Fruit fly (Drosophila melanogaster) whole organism, embryonic: ENCODE measurements around the gene MsR1.

Experiments used
- B-H1 ChIP-seq: fragments of 200-800 bp; sonication (Bioruptor generic); IDR thresholded peaks from 3 replicates; pipeline ENCODE4 v1.3.6; 2022; ENCODE audit warnings: missing biosample characterization, missing genetic modification characterization
- CG10267 ChIP-seq: fragments of 200-800 bp; sonication (Bioruptor generic); optimal IDR thresholded peaks from 2 replicates; lab custom pipeline; 2018; ENCODE audit warnings: missing biosample characterization, mild to moderate bottlenecking, missing genetic modification characterization, moderate library complexity
- CG10462 ChIP-seq: fragments of 200-800 bp; sonication (Bioruptor generic); optimal IDR thresholded peaks from 2 replicates; lab custom pipeline; 2016; ENCODE audit warnings: missing biosample characterization, missing genetic modification characterization
- CG10565 ChIP-seq: fragments of 200-800 bp; sonication (Bioruptor generic); optimal IDR thresholded peaks from 3 replicates; lab custom pipeline; 2016; ENCODE audit warnings: missing biosample characterization, mild to moderate bottlenecking, missing genetic modification characterization
- CG13123 ChIP-seq: fragments of 200-800 bp; sonication (Bioruptor generic); optimal IDR thresholded peaks from 2 replicates; lab custom pipeline; 2016; ENCODE audit warnings: missing biosample characterization, missing genetic modification characterization
- CG13287 ChIP-seq: fragments of 200-800 bp; sonication (Bioruptor generic); IDR thresholded peaks from 2 replicates; pipeline ENCODE4 v1.3.6; 2022; ENCODE audit warnings: missing biosample characterization, missing genetic modification characterization; ENCODE audit not compliant: partially characterized antibody
- CG13296 ChIP-seq: fragments of 200-800 bp; sonication (Bioruptor generic); optimal IDR thresholded peaks from 3 replicates; lab custom pipeline; 2018; ENCODE audit warnings: missing biosample characterization, mild to moderate bottlenecking, missing genetic modification characterization
- CG13894 ChIP-seq: fragments of 200-800 bp; sonication (Bioruptor generic); optimal IDR thresholded peaks from 3 replicates; lab custom pipeline; 2018; ENCODE audit warnings: missing biosample characterization, mild to moderate bottlenecking, missing genetic modification characterization, moderate library complexity
- CG14014 ChIP-seq: fragments of 200-800 bp; sonication (Bioruptor generic); IDR thresholded peaks from 2 replicates; pipeline ENCODE4 v1.3.6; 2022; ENCODE audit warnings: missing biosample characterization, missing genetic modification characterization
- CG16815 ChIP-seq: fragments of 200-800 bp; sonication (Bioruptor generic); optimal IDR thresholded peaks from 3 replicates; lab custom pipeline; 2017; ENCODE audit warnings: missing biosample characterization, mild to moderate bottlenecking, missing genetic modification characterization
- CG18011 ChIP-seq: fragments of 200-800 bp; sonication (Bioruptor generic); optimal IDR thresholded peaks from 2 replicates; lab custom pipeline; 2017; ENCODE audit warnings: missing biosample characterization, missing genetic modification characterization, mild to moderate bottlenecking, moderate library complexity, missing genotype
- CG18476 ChIP-seq: fragments of 200-800 bp; sonication (Bioruptor generic); optimal IDR thresholded peaks from 2 replicates; lab custom pipeline; 2016; ENCODE audit warnings: missing biosample characterization, mild to moderate bottlenecking, missing genetic modification characterization
- CG2129 ChIP-seq: fragments of 200-800 bp; sonication (Bioruptor generic); IDR thresholded peaks from 2 replicates; pipeline ENCODE4 v1.3.6; 2022; ENCODE audit warnings: missing biosample characterization, missing genetic modification characterization; ENCODE audit not compliant: partially characterized antibody
- CG31388 ChIP-seq: fragments of 200-800 bp; sonication (Bioruptor generic); optimal IDR thresholded peaks from 2 replicates; lab custom pipeline; 2016; ENCODE audit warnings: missing biosample characterization, missing genetic modification characterization
- CG3163 ChIP-seq: fragments of 200-800 bp; sonication (Bioruptor generic); optimal IDR thresholded peaks from 3 replicates; lab custom pipeline; 2016; ENCODE audit warnings: missing biosample characterization, missing genetic modification characterization
- CG3847 ChIP-seq: fragments of 200-800 bp; sonication (Bioruptor generic); IDR thresholded peaks from 2 replicates; pipeline ENCODE4 v1.3.6; 2022; ENCODE audit warnings: missing biosample characterization, missing genetic modification characterization
- CG4404 ChIP-seq: fragments of 200-800 bp; sonication (Bioruptor generic); IDR thresholded peaks from 2 replicates; pipeline ENCODE4 v1.3.6; 2022; ENCODE audit warnings: missing biosample characterization, missing genetic modification characterization
- CG4424 ChIP-seq: fragments of 200-800 bp; sonication (Bioruptor generic); optimal IDR thresholded peaks from 3 replicates; lab custom pipeline; 2016; ENCODE audit warnings: missing biosample characterization, missing genetic modification characterization
- CG6683 ChIP-seq: fragments of 200-800 bp; sonication (Bioruptor generic); optimal IDR thresholded peaks from 2 replicates; lab custom pipeline; 2017; ENCODE audit warnings: missing biosample characterization, mild to moderate bottlenecking, missing genetic modification characterization, missing genetic modification reagents
- CG8290 ChIP-seq, 3 experiments: fragments of 200-800 bp; sonication (Bioruptor generic); optimal IDR thresholded peaks; 2 replicates each; lab custom pipeline; 2016 to 2019; ENCODE audit warnings: missing biosample characterization in 3 of 3, missing genetic modification characterization in 3 of 3, mild to moderate bottlenecking in 2 of 3, moderate library complexity in 1 of 3
- Dbx ChIP-seq: fragments of 200-800 bp; sonication (Bioruptor generic); IDR thresholded peaks from 3 replicates; pipeline ENCODE4 v1.3.6; 2022; ENCODE audit warnings: missing biosample characterization, missing genetic modification characterization
- GATAe ChIP-seq: fragments of 200-800 bp; sonication (Bioruptor generic); conservative IDR thresholded peaks from 2 replicates; pipeline ENCODE4 v1.3.6; 2022; ENCODE audit warnings: missing biosample characterization, missing genetic modification characterization
- HLH3B ChIP-seq: fragments of 200-800 bp; sonication (Bioruptor generic); IDR thresholded peaks from 2 replicates; pipeline ENCODE4 v1.3.6; 2022; ENCODE audit warnings: missing biosample characterization, missing genetic modification characterization
- HLH4C ChIP-seq: fragments of 200-800 bp; sonication (Bioruptor generic); IDR thresholded peaks from 3 replicates; pipeline ENCODE4 v1.3.6; 2022; ENCODE audit warnings: missing biosample characterization, missing genetic modification characterization; ENCODE audit not compliant: partially characterized antibody
- MESR4 ChIP-seq: fragments of 200-800 bp; sonication (Bioruptor generic); optimal IDR thresholded peaks from 2 replicates; lab custom pipeline; 2018; ENCODE audit warnings: missing biosample characterization, mild to moderate bottlenecking, missing genetic modification characterization, moderate library complexity
- Nf-YA ChIP-seq: fragments of 200-800 bp; sonication (Bioruptor generic); IDR thresholded peaks from 2 replicates; pipeline ENCODE4 v1.3.6; 2022; ENCODE audit warnings: missing biosample characterization, missing genetic modification characterization
- PHDP ChIP-seq: fragments of 200-800 bp; sonication (Bioruptor generic); optimal IDR thresholded peaks from 3 replicates; lab custom pipeline; 2018; ENCODE audit warnings: missing biosample characterization, mild to moderate bottlenecking, missing genetic modification characterization, moderate library complexity
- ab ChIP-seq: fragments of 200-800 bp; sonication (Bioruptor generic); optimal IDR thresholded peaks from 2 replicates; lab custom pipeline; 2016; ENCODE audit warnings: missing biosample characterization, missing genetic modification characterization
- bbx ChIP-seq: fragments of 200-800 bp; sonication (Bioruptor generic); IDR thresholded peaks from 2 replicates; pipeline ENCODE4 v1.3.6; 2022; ENCODE audit warnings: missing biosample characterization, missing genetic modification characterization; ENCODE audit not compliant: partially characterized antibody
- chif ChIP-seq, 2 experiments: fragments of 200-800 bp; sonication (Bioruptor generic); optimal IDR thresholded peaks; 3 replicates each; lab custom pipeline; 2016; ENCODE audit warnings: missing biosample characterization in 2 of 2, missing genetic modification characterization in 2 of 2
- ci ChIP-seq: fragments of 200-800 bp; sonication (Bioruptor generic); IDR thresholded peaks from 3 replicates; pipeline ENCODE4 v1.3.6; 2022; ENCODE audit warnings: missing biosample characterization, missing genetic modification characterization
- da ChIP-seq: fragments of 200-800 bp; sonication (Bioruptor generic); optimal IDR thresholded peaks from 2 replicates; lab custom pipeline; 2016; ENCODE audit warnings: missing biosample characterization, missing genetic modification characterization
- dmrt99B ChIP-seq: fragments of 200-800 bp; sonication (Bioruptor generic); optimal IDR thresholded peaks from 2 replicates; lab custom pipeline; 2018; ENCODE audit warnings: missing biosample characterization, mild to moderate bottlenecking, missing genetic modification characterization, moderate library complexity
- ewg ChIP-seq: fragments of 200-800 bp; sonication (Bioruptor generic); optimal IDR thresholded peaks from 3 replicates; lab custom pipeline; 2017; ENCODE audit warnings: mild to moderate bottlenecking, missing biosample characterization, missing genetic modification reagents, missing genetic modification characterization
- eyg ChIP-seq: fragments of 200-800 bp; sonication (Bioruptor generic); optimal IDR thresholded peaks from 3 replicates; lab custom pipeline; 2016; ENCODE audit warnings: missing biosample characterization, missing genetic modification characterization
- fd102C ChIP-seq: fragments of 200-800 bp; sonication (Bioruptor generic); optimal IDR thresholded peaks from 2 replicates; lab custom pipeline; 2018; ENCODE audit warnings: missing biosample characterization, mild to moderate bottlenecking, missing genetic modification characterization, moderate library complexity
- fd96Cb ChIP-seq: fragments of 200-800 bp; sonication (Bioruptor generic); optimal IDR thresholded peaks from 2 replicates; lab custom pipeline; 2018; ENCODE audit warnings: missing biosample characterization, mild to moderate bottlenecking, missing genetic modification characterization, moderate library complexity
- grau ChIP-seq: fragments of 200-800 bp; optimal IDR thresholded peaks from 3 replicates; lab custom pipeline; 2019; ENCODE audit warnings: missing biosample characterization, mild to moderate bottlenecking, missing genetic modification characterization, moderate library complexity
- inv ChIP-seq: fragments of 200-800 bp; sonication (Bioruptor generic); IDR thresholded peaks from 2 replicates; pipeline ENCODE4 v1.3.6; 2022; ENCODE audit warnings: missing biosample characterization, missing genetic modification characterization; ENCODE audit not compliant: partially characterized antibody
- jigr1 ChIP-seq: fragments of 200-800 bp; sonication (Bioruptor generic); IDR thresholded peaks from 3 replicates; pipeline ENCODE4 v1.3.6; 2022; ENCODE audit warnings: missing biosample characterization, missing genetic modification characterization
- kni ChIP-seq: fragments of 200-800 bp; sonication (Bioruptor generic); optimal IDR thresholded peaks from 3 replicates; lab custom pipeline; 2017; ENCODE audit warnings: mild to moderate bottlenecking, missing biosample characterization, missing genetic modification reagents, missing genetic modification characterization
- nau ChIP-seq: fragments of 200-800 bp; sonication (Bioruptor generic); optimal IDR thresholded peaks from 3 replicates; lab custom pipeline; 2017; ENCODE audit warnings: missing biosample characterization, mild to moderate bottlenecking, missing genetic modification characterization, missing genetic modification reagents
- pros ChIP-seq: fragments of 200-800 bp; sonication (Bioruptor generic); optimal IDR thresholded peaks from 3 replicates; lab custom pipeline; 2019; ENCODE audit warnings: missing biosample characterization, mild to moderate bottlenecking, missing genetic modification characterization, moderate library complexity
- pzg ChIP-seq: fragments of 200-800 bp; sonication (Bioruptor generic); optimal IDR thresholded peaks from 3 replicates; lab custom pipeline; 2018; ENCODE audit warnings: missing biosample characterization, mild to moderate bottlenecking, missing genetic modification characterization, moderate library complexity
- rib ChIP-seq: fragments of 200-800 bp; sonication (Bioruptor generic); IDR thresholded peaks from 2 replicates; pipeline ENCODE4 v1.3.6; 2022; ENCODE audit warnings: missing biosample characterization, missing genetic modification characterization
- sd ChIP-seq: fragments of 200-800 bp; sonication (Bioruptor generic); optimal IDR thresholded peaks from 3 replicates; lab custom pipeline; 2018; ENCODE audit warnings: missing biosample characterization, mild to moderate bottlenecking, missing genetic modification characterization, moderate library complexity
- shn ChIP-seq: fragments of 200-800 bp; sonication (Bioruptor generic); optimal IDR thresholded peaks from 3 replicates; lab custom pipeline; 2016; ENCODE audit warnings: missing biosample characterization, missing genetic modification characterization
- tap ChIP-seq: fragments of 200-800 bp; optimal IDR thresholded peaks from 3 replicates; lab custom pipeline; 2019; ENCODE audit warnings: missing biosample characterization, mild to moderate bottlenecking, missing genetic modification characterization, moderate library complexity

The MsR1 gene

dm6 chr3L:2373421-2374043, 51.0 kb downstream of the MsR1 start, which contains the start of the genes mRpL23 and CG9004 (continued):
- TF ChIP-seq pzg (GFP tag; lab: Kevin White, UChicago) (peak; percentile 76), inv (no peak), PHDP (peak; percentile 99), chif (GFP tag; optimal IDR thresholded peaks at IDR 0.05; lab: Kevin White, UChicago) (peak; percentile 97 to 99), Dbx (GFP tag; lab: Robert Waterston, UW) (peak; percentile 100), GATAe (GFP tag; lab: Robert Waterston, UW) (peak; percentile 99), kni (GFP tag; lab: Kevin White, UChicago) (peak; percentile 92), CG13894 (tag; lab: Kevin White, UChicago) (peak; percentile 98), CG18476 (GFP tag; lab: Kevin White, UChicago) (peak; percentile 99), grau (tag; lab: Kevin White, UChicago) (peak; percentile 98), CG13296 (GFP tag; lab: Kevin White, UChicago) (peak; percentile 98), Nf-YA (GFP tag; lab: Robert Waterston, UW) (peak; percentile 98), CG10267 (tag; lab: Kevin White, UChicago) (peak; percentile 100), sd (peak; percentile 95), B-H1 (GFP tag; lab: Robert Waterston, UW) (peak; percentile 100), shn (GFP tag; lab: Kevin White, UChicago) (peak; percentile 97), CG3847 (GFP tag; lab: Robert Waterston, UW) (peak; percentile 100), CG13123 (GFP tag; lab: Kevin White, UChicago) (peak; percentile 98), tap (tag; lab: Kevin White, UChicago) (peak; percentile 98), CG4424 (GFP tag; lab: Kevin White, UChicago) (peak; percentile 99), CG6683 (peak; percentile 97), jigr1 (GFP tag; lab: Robert Waterston, UW) (peak; percentile 99), fd102C (GFP tag; lab: Kevin White, UChicago) (peak; percentile 83), rib (GFP tag; lab: Robert Waterston, UW) (peak; percentile 100), HLH3B (peak; percentile 100), CG8290 (GFP tag; optimal IDR thresholded peaks at IDR 0.05; lab: Kevin White, UChicago) (peak; percentile 98), CG8290 (tag; optimal IDR thresholded peaks at IDR 0.05; lab: Kevin White, UChicago) (peak; percentile 96 to 99), CG31388 (peak; percentile 99), CG10565 (GFP tag; lab: Kevin White, UChicago) (peak; percentile 94), CG14014 (GFP tag; lab: Robert Waterston, UW) (peak; percentile 100), ewg (GFP tag; lab: Kevin White, UChicago) (peak; percentile 98), ab (GFP tag; lab: Kevin White, UChicago) (peak; percentile 97), da (GFP tag; lab: Kevin White, UChicago) (peak; percentile 96), fd96Cb (peak; percentile 99), CG3163 (GFP tag; lab: Kevin White, UChicago) (peak; percentile 87), bbx (no peak), dmrt99B (peak; percentile 99), CG18011 (GFP tag; lab: Kevin White, UChicago) (peak; percentile 93), CG13287 (peak; percentile 63), eyg (GFP tag; lab: Kevin White, UChicago) (peak; percentile 98), ci (GFP tag; lab: Robert Waterston, UW) (peak; percentile 100), HLH4C (GFP tag; lab: Robert Waterston, UW) (no peak), nau (GFP tag; lab: Kevin White, UChicago) (peak; percentile 97), CG10462 (GFP tag; lab: Kevin White, UChicago) (peak; percentile 99), CG4404 (GFP tag; lab: Robert Waterston, UW) (peak; percentile 100), pros (GFP tag; lab: Kevin White, UChicago) (peak; percentile 67), MESR4 (peak; percentile 82), CG16815 (GFP tag; lab: Kevin White, UChicago) (peak; percentile 99), CG2129 (no peak)
